Fruit fly (Drosophila melanogaster): ENCODE data around the gene Wnk.

- no peak for TF ChIP-seq pad (GFP tag; optimal IDR thresholded peaks at IDR 0.05)
- no peak for TF ChIP-seq kay (GFP tag; ENCODE audit: borderline replicate concordance)
- TF ChIP-seq CG1620 (GFP tag; optimal IDR thresholded peaks at IDR 0.05): no peak
- no peak for TF ChIP-seq CG12768 (GFP tag; optimal IDR thresholded peaks at IDR 0.05)
- no peak for TF ChIP-seq CG33017 (tag; optimal IDR thresholded peaks at IDR 0.05)
- TF ChIP-seq toe (GFP tag; optimal IDR thresholded peaks at IDR 0.05): no peak
- TF ChIP-seq tj (GFP tag; optimal IDR thresholded peaks at IDR 0.05): no peak
- TF ChIP-seq CG5204 (GFP tag; optimal IDR thresholded peaks at IDR 0.05): no peak
- no peak for TF ChIP-seq CG7101 (tag; optimal IDR thresholded peaks at IDR 0.05)
- TF ChIP-seq CG14711 (tag; optimal IDR thresholded peaks at IDR 0.05): no peak
- no peak for TF ChIP-seq Mnt (GFP tag; optimal IDR thresholded peaks at IDR 0.05)
- TF ChIP-seq cic (GFP tag; optimal IDR thresholded peaks at IDR 0.05): no peak
Measured at dm6 chr3L:21508621-21509020, 46.1 kb downstream of the Wnk start.
